Fruit fly (Drosophila melanogaster) whole organism, embryonic: Measurements from ENCODE around the gene Kr-h1.

ENCODE experiments used
- Adf1 ChIP-seq: fragments of 200-800 bp; sonication (Bioruptor generic); IDR thresholded peaks from 2 replicates; pipeline ENCODE4 v1.3.6; 2022; ENCODE audit warnings: missing biosample characterization, missing genetic modification characterization
- Aef1 ChIP-seq: fragments of 200-800 bp; sonication (Bioruptor generic); IDR thresholded peaks from 3 replicates; pipeline ENCODE4 v1.3.6; 2022; ENCODE audit warnings: missing biosample characterization, missing genetic modification characterization
- Blimp-1 ChIP-seq: fragments of 200-800 bp; sonication (Bioruptor generic); optimal IDR thresholded peaks from 3 replicates; lab custom pipeline; 2018; ENCODE audit warnings: missing biosample characterization, missing genetic modification characterization, mild to moderate bottlenecking, moderate library complexity, missing genetic modification reagents
- Bteb2 ChIP-seq: fragments of 200-800 bp; sonication (Bioruptor generic); optimal IDR thresholded peaks from 2 replicates; lab custom pipeline; 2016; ENCODE audit warnings: missing biosample characterization, missing genetic modification characterization
- CG10321 ChIP-seq: fragments of 200-800 bp; sonication (Bioruptor generic); IDR thresholded peaks from 2 replicates; pipeline ENCODE4 v1.3.6; 2022; ENCODE audit warnings: missing biosample characterization, missing genetic modification characterization
- CG11560 ChIP-seq: fragments of 200-800 bp; sonication (Bioruptor generic); IDR thresholded peaks from 3 replicates; pipeline ENCODE4 v1.3.6; 2022; ENCODE audit warnings: missing biosample characterization, missing genetic modification characterization
- CG12071 ChIP-seq: fragments of 200-800 bp; sonication (Bioruptor generic); optimal IDR thresholded peaks from 3 replicates; lab custom pipeline; 2018; ENCODE audit warnings: missing biosample characterization, mild to moderate bottlenecking, missing genetic modification characterization
- CG1233 ChIP-seq: fragments of 200-800 bp; sonication (Bioruptor generic); optimal IDR thresholded peaks from 4 replicates; lab custom pipeline; 2018; ENCODE audit warnings: missing biosample characterization, mild to moderate bottlenecking, missing genetic modification characterization
- CG13287 ChIP-seq: fragments of 200-800 bp; sonication (Bioruptor generic); IDR thresholded peaks from 2 replicates; pipeline ENCODE4 v1.3.6; 2022; ENCODE audit warnings: missing biosample characterization, missing genetic modification characterization; ENCODE audit not compliant: partially characterized antibody
- CG13894 ChIP-seq: fragments of 200-800 bp; sonication (Bioruptor generic); optimal IDR thresholded peaks from 3 replicates; lab custom pipeline; 2018; ENCODE audit warnings: missing biosample characterization, mild to moderate bottlenecking, missing genetic modification characterization, moderate library complexity
- CG1529 ChIP-seq: fragments of 200-800 bp; sonication (Bioruptor generic); optimal IDR thresholded peaks from 3 replicates; lab custom pipeline; 2018; ENCODE audit warnings: missing biosample characterization, missing genetic modification characterization
- CG17359 ChIP-seq: fragments of 200-800 bp; sonication (Bioruptor generic); optimal IDR thresholded peaks from 3 replicates; lab custom pipeline; 2018; ENCODE audit warnings: missing biosample characterization, mild to moderate bottlenecking, missing genetic modification characterization, moderate library complexity
- CG17912 ChIP-seq: fragments of 200-800 bp; sonication (Bioruptor generic); optimal IDR thresholded peaks from 2 replicates; lab custom pipeline; 2018; ENCODE audit warnings: missing biosample characterization, mild to moderate bottlenecking, missing genetic modification characterization
- CG1832 ChIP-seq: fragments of 200-800 bp; sonication (Bioruptor generic); optimal IDR thresholded peaks from 2 replicates; lab custom pipeline; 2017; ENCODE audit warnings: missing biosample characterization, mild to moderate bottlenecking, missing genetic modification characterization, inconsistent platforms
- CG18599 ChIP-seq: fragments of 200-800 bp; sonication (Bioruptor generic); optimal IDR thresholded peaks from 3 replicates; lab custom pipeline; 2017; ENCODE audit warnings: missing biosample characterization, missing genetic modification characterization, mild to moderate bottlenecking, moderate library complexity, missing genetic modification reagents
- CG2712 ChIP-seq: fragments of 200-800 bp; optimal IDR thresholded peaks from 3 replicates; lab custom pipeline; 2019; ENCODE audit warnings: missing biosample characterization, mild to moderate bottlenecking, missing genetic modification characterization, moderate library complexity
- CG42726 ChIP-seq: fragments of 200-800 bp; sonication (Bioruptor generic); IDR thresholded peaks from 2 replicates; pipeline ENCODE4 v1.3.6; 2022; ENCODE audit warnings: missing biosample characterization, missing genetic modification characterization; ENCODE audit not compliant: partially characterized antibody
- CG4360 ChIP-seq: fragments of 200-800 bp; sonication (Bioruptor generic); IDR thresholded peaks from 2 replicates; pipeline ENCODE4 v1.3.6; 2022; ENCODE audit warnings: missing biosample characterization, missing genetic modification characterization
- CG6683 ChIP-seq: fragments of 200-800 bp; sonication (Bioruptor generic); optimal IDR thresholded peaks from 2 replicates; lab custom pipeline; 2017; ENCODE audit warnings: missing biosample characterization, mild to moderate bottlenecking, missing genetic modification characterization, missing genetic modification reagents
- CG8290 ChIP-seq, 3 experiments: fragments of 200-800 bp; sonication (Bioruptor generic); optimal IDR thresholded peaks; 2 replicates each; lab custom pipeline; 2016 to 2019; ENCODE audit warnings: missing biosample characterization in 3 of 3, missing genetic modification characterization in 3 of 3, mild to moderate bottlenecking in 2 of 3, moderate library complexity in 1 of 3
- CG8359 ChIP-seq: fragments of 200-800 bp; sonication (Bioruptor generic); optimal IDR thresholded peaks from 2 replicates; lab custom pipeline; 2017; ENCODE audit warnings: missing biosample characterization, mild to moderate bottlenecking, missing genetic modification characterization, borderline replicate concordance
- CG9797 ChIP-seq: fragments of 200-800 bp; sonication (Bioruptor generic); optimal IDR thresholded peaks from 3 replicates; lab custom pipeline; 2018; ENCODE audit warnings: missing biosample characterization, mild to moderate bottlenecking, missing genetic modification characterization
- Deaf1 ChIP-seq: fragments of 200-800 bp; optimal IDR thresholded peaks from 3 replicates; lab custom pipeline; 2019; ENCODE audit warnings: missing biosample characterization, mild to moderate bottlenecking, missing genetic modification characterization, moderate library complexity
- E2f2 ChIP-seq: fragments of 200-800 bp; sonication (Bioruptor generic); IDR thresholded peaks from 2 replicates; pipeline ENCODE4 v1.3.6; 2022; ENCODE audit warnings: missing biosample characterization, missing genetic modification characterization
- H15 ChIP-seq: fragments of 200-800 bp; sonication (Bioruptor generic); IDR thresholded peaks from 3 replicates; pipeline ENCODE4 v1.3.6; 2022; ENCODE audit warnings: missing biosample characterization, missing genetic modification characterization
- Hr51 ChIP-seq, 2 experiments: fragments of 200-800 bp; sonication (Bioruptor generic); optimal IDR thresholded peaks; 2 replicates in 1 of 2; 3 replicates in 1 of 2; lab custom pipeline; 2016 to 2018; ENCODE audit warnings: missing biosample characterization in 2 of 2, missing genetic modification characterization in 2 of 2, mild to moderate bottlenecking in 1 of 2, moderate library complexity in 1 of 2
- Jarid2 ChIP-seq: fragments of 200-800 bp; sonication (Bioruptor generic); optimal IDR thresholded peaks from 3 replicates; lab custom pipeline; 2017; ENCODE audit warnings: mild to moderate bottlenecking, missing biosample characterization, missing genetic modification reagents, missing genetic modification characterization
- Lim3 ChIP-seq: fragments of 200-800 bp; sonication (Bioruptor generic); IDR thresholded peaks from 2 replicates; pipeline ENCODE4 v1.3.6; 2022; ENCODE audit warnings: missing biosample characterization, missing genetic modification characterization
- MBD-R2 ChIP-seq: fragments of 200-800 bp; sonication (Bioruptor generic); IDR thresholded peaks from 2 replicates; pipeline ENCODE4 v1.3.6; 2022; ENCODE audit warnings: missing biosample characterization, missing genetic modification characterization
- Med ChIP-seq: fragments of 200-800 bp; sonication (Bioruptor generic); peaks from one replicate; lab custom pipeline; 2016; ENCODE audit warnings: missing biosample characterization, missing genetic modification characterization, mild to moderate bottlenecking, inconsistent platforms, moderate library complexity
- Poxn ChIP-seq: fragments of 200-800 bp; sonication (Bioruptor generic); IDR thresholded peaks from 2 replicates; pipeline ENCODE4 v1.3.6; 2022; ENCODE audit warnings: missing biosample characterization, missing genetic modification characterization
- Taf1 ChIP-seq: fragments of 200-800 bp; sonication (Bioruptor generic); IDR thresholded peaks from 2 replicates; pipeline ENCODE4 v1.3.6; 2022; ENCODE audit warnings: missing biosample characterization, missing genetic modification characterization
- Trl ChIP-seq, 3 experiments: fragments of >200 bp in 2 of 3; fragments of 200-800 bp in 1 of 3; sonication (Bioruptor generic) in 1 of 3; optimal IDR thresholded peaks; 2 replicates in 1 of 3; 3 replicates in 2 of 3; lab custom pipeline; 2016 to 2017; ENCODE audit warnings: missing biosample characterization in 1 of 3, missing genetic modification characterization in 1 of 3
- abd-A ChIP-seq: fragments of 200-800 bp; sonication (Bioruptor generic); optimal IDR thresholded peaks from 3 replicates; lab custom pipeline; 2019; ENCODE audit warnings: missing biosample characterization, mild to moderate bottlenecking, missing genetic modification characterization, moderate library complexity
- chinmo ChIP-seq: fragments of 200-800 bp; sonication (Bioruptor generic); IDR thresholded peaks from 4 replicates; pipeline ENCODE4 v1.3.6; 2022; ENCODE audit warnings: missing biosample characterization, missing genetic modification characterization; ENCODE audit not compliant: partially characterized antibody
- ci ChIP-seq: fragments of 200-800 bp; sonication (Bioruptor generic); IDR thresholded peaks from 3 replicates; pipeline ENCODE4 v1.3.6; 2022; ENCODE audit warnings: missing biosample characterization, missing genetic modification characterization
- crol ChIP-seq: fragments of 200-800 bp; sonication (Bioruptor generic); IDR thresholded peaks from 2 replicates; pipeline ENCODE4 v1.3.6; 2022; ENCODE audit warnings: missing biosample characterization, missing genetic modification characterization
- dysf ChIP-seq: fragments of 200-800 bp; sonication (Bioruptor generic); IDR thresholded peaks from 3 replicates; pipeline ENCODE4 v1.3.6; 2022; ENCODE audit warnings: missing biosample characterization, missing genetic modification characterization
- ewg ChIP-seq: fragments of 200-800 bp; sonication (Bioruptor generic); optimal IDR thresholded peaks from 3 replicates; lab custom pipeline; 2017; ENCODE audit warnings: mild to moderate bottlenecking, missing biosample characterization, missing genetic modification reagents, missing genetic modification characterization
- org-1 ChIP-seq: fragments of 200-800 bp; sonication (Bioruptor generic); optimal IDR thresholded peaks from 2 replicates; lab custom pipeline; 2017; ENCODE audit warnings: missing biosample characterization, missing genetic modification characterization
- psq ChIP-seq: fragments of 200-800 bp; sonication (Bioruptor generic); optimal IDR thresholded peaks from 2 replicates; lab custom pipeline; 2017; ENCODE audit warnings: missing biosample characterization, missing genetic modification characterization
- ro ChIP-seq: fragments of 200-800 bp; sonication (Bioruptor generic); IDR thresholded peaks from 2 replicates; pipeline ENCODE4 v1.3.6; 2022; ENCODE audit warnings: missing biosample characterization, missing genetic modification characterization
- scrt ChIP-seq: fragments of 200-800 bp; sonication (Bioruptor generic); optimal IDR thresholded peaks from 2 replicates; lab custom pipeline; 2018; ENCODE audit warnings: missing biosample characterization, mild to moderate bottlenecking, missing genetic modification characterization, moderate library complexity
- sens ChIP-seq: fragments of 200-800 bp; sonication (Bioruptor generic); peaks from one replicate; lab custom pipeline; 2016; ENCODE audit warnings: missing biosample characterization, missing genetic modification characterization
- sima ChIP-seq: fragments of 200-800 bp; sonication (Bioruptor generic); optimal IDR thresholded peaks from 2 replicates; lab custom pipeline; 2016; ENCODE audit warnings: missing biosample characterization, missing genetic modification characterization
- tin ChIP-seq: fragments of 200-800 bp; sonication (Bioruptor generic); optimal IDR thresholded peaks from 3 replicates; lab custom pipeline; 2016; ENCODE audit warnings: missing biosample characterization, missing genetic modification characterization
- yki ChIP-seq: fragments of >200 bp; optimal IDR thresholded peaks from 3 replicates; lab custom pipeline; 2018

Gene Kr-h1

DNA sequence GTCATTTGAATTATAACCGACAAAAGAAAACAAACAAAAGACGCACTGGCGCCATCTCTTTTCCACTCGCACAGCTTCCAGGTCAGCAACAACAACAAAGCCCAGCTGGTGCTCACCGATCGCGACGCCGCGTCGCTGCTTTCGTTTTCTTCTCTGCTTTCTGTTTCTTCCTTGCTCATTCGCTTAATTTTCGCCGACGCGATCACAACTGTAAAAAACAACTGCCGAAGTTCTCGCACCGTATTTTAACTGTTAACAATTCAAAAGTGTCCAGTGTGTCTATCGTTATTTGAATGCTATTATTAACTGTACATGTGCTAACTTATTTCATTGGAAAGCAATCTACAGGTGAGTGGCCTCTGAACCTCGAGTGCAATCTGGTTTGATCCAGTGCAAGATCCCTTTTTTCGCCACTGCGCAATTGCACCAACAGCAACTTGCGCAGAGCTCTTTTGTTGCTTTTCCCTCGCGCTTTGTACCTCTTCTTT lies 17.8 kb downstream of the Kr-h1 start, which contains the start of gene stai (continued):
- TF ChIP-seq Blimp-1 (GFP tag; lab: Kevin White, UChicago) (peak; percentile 40), CG13287 (GFP tag; lab: Robert Waterston, UW) (0 out of 2 replicates have a peak, but pooled peaks have one; percentile 16), CG6683 (GFP tag; lab: Kevin White, UChicago) (no peak), CG1529 (GFP tag; lab: Kevin White, UChicago) (no peak), CG1832 (GFP tag; lab: Kevin White, UChicago) (peak; percentile 22), Poxn (GFP tag; lab: Robert Waterston, UW) (no peak), psq (GFP tag; lab: Kevin White, UChicago) (no peak), CG10321 (GFP tag; lab: Robert Waterston, UW) (peak; percentile 83), Taf1 (GFP tag; lab: Robert Waterston, UW) (no peak), yki (lab: Kevin White, UChicago) (no peak), MBD-R2 (GFP tag; lab: Robert Waterston, UW) (0 out of 2 replicates have a peak, but pooled peaks have one; percentile 12), CG4360 (GFP tag; lab: Robert Waterston, UW) (peak; percentile 86), Adf1 (GFP tag; lab: Robert Waterston, UW) (peak; percentile 83), E2f2 (GFP tag; lab: Robert Waterston, UW) (peak; percentile 34; the same call in 1 of the 2 replicates), chinmo (0 out of 4 replicates have a peak, but pooled peaks have one; percentile 24), CG8359 (GFP tag; lab: Kevin White, UChicago) (no peak), ewg (GFP tag; lab: Kevin White, UChicago) (no peak), Lim3 (GFP tag; lab: Robert Waterston, UW) (no peak), ro (GFP tag; lab: Robert Waterston, UW) (no peak), CG17912 (GFP tag; lab: Kevin White, UChicago) (no peak), org-1 (GFP tag; lab: Kevin White, UChicago) (no peak)

DNA sequence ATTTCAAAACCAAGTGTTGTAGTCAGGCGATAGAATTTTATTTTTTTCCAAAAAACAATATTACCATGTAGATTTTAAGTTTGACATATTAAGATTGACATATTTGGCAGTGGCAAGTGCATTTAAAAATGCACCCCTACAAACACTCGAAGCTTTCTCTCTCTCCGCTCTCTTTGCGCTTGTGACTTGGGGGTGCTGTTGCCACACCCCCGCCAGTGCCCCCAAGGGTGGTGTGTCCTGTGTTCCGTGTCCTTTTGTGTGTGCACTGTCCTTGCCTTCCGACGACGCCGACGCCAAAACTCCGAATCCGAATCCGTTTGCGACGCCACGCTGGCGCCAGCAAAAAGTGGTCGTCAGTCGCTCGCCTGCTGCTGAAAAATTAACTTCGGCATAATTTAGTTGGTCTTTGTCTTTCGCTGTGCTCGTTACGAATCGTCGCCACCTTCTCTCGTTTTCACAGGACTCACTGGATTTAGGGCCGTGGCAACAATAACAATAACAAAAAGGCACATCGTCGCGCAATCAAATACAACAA lies 27.0 kb downstream of the Kr-h1 start:
- TF ChIP-seq crol (GFP tag; lab: Robert Waterston, UW) (peak; percentile 72), tin (GFP tag; lab: Kevin White, UChicago) (no peak), sens (peak; percentile 8), CG42726 (GFP tag; lab: Robert Waterston, UW) (0 out of 2 replicates have a peak, but pooled peaks have one; percentile 9), Jarid2 (GFP tag; lab: Kevin White, UChicago) (peak; percentile 38), CG13894 (tag; lab: Kevin White, UChicago) (peak; percentile 2), CG8290 (GFP tag; optimal IDR thresholded peaks at IDR 0.05; lab: Kevin White, UChicago) (no peak), CG8290 (tag; optimal IDR thresholded peaks at IDR 0.05; lab: Kevin White, UChicago) (peak in 1 of 2 experiments; percentile 12), Trl (optimal IDR thresholded peaks at IDR 0.05; lab: Kevin White, UChicago) (peak; percentile 32 to 56), Trl (GFP tag; optimal IDR thresholded peaks at IDR 0.05; lab: Kevin White, UChicago) (no peak), Adf1 (GFP tag; lab: Robert Waterston, UW) (peak; percentile 47; the same call in 1 of the 2 replicates), CG9797 (no peak), dysf (no peak), scrt (peak; percentile 32), CG18599 (GFP tag; lab: Kevin White, UChicago) (peak; percentile 33), abd-A (tag; lab: Kevin White, UChicago) (peak; percentile 28), H15 (GFP tag; lab: Robert Waterston, UW) (no peak), ci (GFP tag; lab: Robert Waterston, UW) (no peak; the same call in 2 of the 3 replicates), Bteb2 (GFP tag; lab: Kevin White, UChicago) (no peak), CG2712 (tag; lab: Kevin White, UChicago) (no peak), Hr51 (GFP tag; optimal IDR thresholded peaks at IDR 0.05; lab: Kevin White, UChicago) (no peak), sima (GFP tag; lab: Kevin White, UChicago) (no peak), Deaf1 (tag; lab: Kevin White, UChicago) (peak; percentile 94), Aef1 (GFP tag; lab: Robert Waterston, UW) (no peak), CG11560 (no peak), chinmo (0 out of 4 replicates have a peak, but pooled peaks have one; percentile 31), MBD-R2 (GFP tag; lab: Robert Waterston, UW) (no peak), CG1233 (GFP tag; lab: Kevin White, UChicago) (no peak), CG12071 (GFP tag; lab: Kevin White, UChicago) (peak; percentile 19), CG17359 (tag; lab: Kevin White, UChicago) (no peak), Med (peak; percentile 73)
